Fruit fly (Drosophila melanogaster) whole organism, embryonic: ENCODE data around the gene CG4593.

Source experiments
- Bdp1 ChIP-seq: fragments of 200-800 bp; sonication (Bioruptor generic); optimal IDR thresholded peaks from 3 replicates; lab custom pipeline; 2016; ENCODE audit warnings: missing biosample characterization, missing genetic modification characterization
- CG12391 ChIP-seq: fragments of 200-800 bp; sonication (Bioruptor generic); optimal IDR thresholded peaks from 3 replicates; lab custom pipeline; 2018; ENCODE audit warnings: missing biosample characterization, mild to moderate bottlenecking, missing genetic modification characterization, moderate library complexity
- CG12659 ChIP-seq: fragments of 200-800 bp; sonication (Bioruptor generic); optimal IDR thresholded peaks from 3 replicates; lab custom pipeline; 2017; ENCODE audit warnings: mild to moderate bottlenecking, missing biosample characterization, missing genetic modification reagents, missing genetic modification characterization
- CG12769 ChIP-seq: fragments of 200-800 bp; sonication (Bioruptor generic); optimal IDR thresholded peaks from 2 replicates; lab custom pipeline; 2019; ENCODE audit warnings: missing biosample characterization, mild to moderate bottlenecking, missing genetic modification characterization, moderate library complexity
- CG14050 ChIP-seq: fragments of 200-800 bp; sonication (Bioruptor generic); IDR thresholded peaks from 3 replicates; pipeline ENCODE4 v1.3.6; 2022; ENCODE audit warnings: missing biosample characterization, missing genetic modification characterization
- CG15073 ChIP-seq: fragments of 200-800 bp; sonication (Bioruptor generic); optimal IDR thresholded peaks from 2 replicates; lab custom pipeline; 2016; ENCODE audit warnings: missing biosample characterization, missing genetic modification characterization
- CG15601 ChIP-seq: fragments of 200-800 bp; sonication (Bioruptor generic); optimal IDR thresholded peaks from 3 replicates; lab custom pipeline; 2019; ENCODE audit warnings: missing biosample characterization, mild to moderate bottlenecking, missing genetic modification characterization, moderate library complexity
- CG15696 ChIP-seq: fragments of 200-800 bp; sonication (Bioruptor generic); optimal IDR thresholded peaks from 2 replicates; lab custom pipeline; 2019; ENCODE audit warnings: missing biosample characterization, mild to moderate bottlenecking, missing genetic modification characterization, moderate library complexity
- CG17328 ChIP-seq: fragments of 200-800 bp; sonication (Bioruptor generic); IDR thresholded peaks from 2 replicates; pipeline ENCODE4 v1.3.6; 2022; ENCODE audit warnings: missing biosample characterization, missing genetic modification characterization
- CG17385 ChIP-seq: fragments of 200-800 bp; sonication (Bioruptor generic); optimal IDR thresholded peaks from 3 replicates; lab custom pipeline; 2018; ENCODE audit warnings: missing biosample characterization, mild to moderate bottlenecking, missing genetic modification characterization
- CG18476 ChIP-seq: fragments of 200-800 bp; sonication (Bioruptor generic); optimal IDR thresholded peaks from 2 replicates; lab custom pipeline; 2016; ENCODE audit warnings: missing biosample characterization, mild to moderate bottlenecking, missing genetic modification characterization
- CG30020 ChIP-seq: fragments of 200-800 bp; optimal IDR thresholded peaks from 2 replicates; lab custom pipeline; 2019; ENCODE audit warnings: missing biosample characterization, mild to moderate bottlenecking, missing genetic modification characterization, moderate library complexity
- CG3407 ChIP-seq: fragments of 200-800 bp; sonication (Bioruptor generic); optimal IDR thresholded peaks from 2 replicates; lab custom pipeline; 2018; ENCODE audit warnings: missing biosample characterization, mild to moderate bottlenecking, missing genetic modification characterization
- CG3726 ChIP-seq: fragments of 200-800 bp; sonication (Bioruptor generic); IDR thresholded peaks from 3 replicates; pipeline ENCODE4, ENCODE4 v1.3.6; 2022; ENCODE audit warnings: missing biosample characterization, missing genetic modification characterization
- CG4404 ChIP-seq: fragments of 200-800 bp; sonication (Bioruptor generic); IDR thresholded peaks from 2 replicates; pipeline ENCODE4 v1.3.6; 2022; ENCODE audit warnings: missing biosample characterization, missing genetic modification characterization
- CG6175 ChIP-seq: fragments of 200-800 bp; sonication (Bioruptor generic); IDR thresholded peaks from 3 replicates; pipeline ENCODE4 v1.3.6; 2022; ENCODE audit warnings: missing biosample characterization, missing genetic modification characterization
- CG6254 ChIP-seq: fragments of 200-800 bp; sonication (Bioruptor generic); optimal IDR thresholded peaks from 3 replicates; lab custom pipeline; 2017; ENCODE audit warnings: mild to moderate bottlenecking, missing biosample characterization, missing genetic modification reagents, missing genetic modification characterization
- CG6683 ChIP-seq: fragments of 200-800 bp; sonication (Bioruptor generic); optimal IDR thresholded peaks from 2 replicates; lab custom pipeline; 2017; ENCODE audit warnings: missing biosample characterization, mild to moderate bottlenecking, missing genetic modification characterization, missing genetic modification reagents
- CG7556 ChIP-seq: fragments of 200-800 bp; sonication (Bioruptor generic); optimal IDR thresholded peaks from 2 replicates; lab custom pipeline; 2017; ENCODE audit warnings: missing biosample characterization, mild to moderate bottlenecking, missing genetic modification characterization
- CG7963 ChIP-seq: fragments of 200-800 bp; sonication (Bioruptor generic); IDR thresholded peaks from 3 replicates; pipeline ENCODE4 v1.3.6; 2022; ENCODE audit warnings: missing biosample characterization, missing genetic modification characterization; ENCODE audit not compliant: partially characterized antibody
- CG8281 ChIP-seq: fragments of 200-800 bp; sonication (Bioruptor generic); optimal IDR thresholded peaks from 2 replicates; lab custom pipeline; 2018; ENCODE audit warnings: missing biosample characterization, mild to moderate bottlenecking, missing genetic modification characterization, moderate library complexity
- CG8924 ChIP-seq: fragments of 200-800 bp; optimal IDR thresholded peaks from 3 replicates; lab custom pipeline; 2019; ENCODE audit warnings: missing biosample characterization, mild to moderate bottlenecking, missing genetic modification characterization, moderate library complexity
- CG9876 ChIP-seq: fragments of 200-800 bp; sonication (Bioruptor generic); optimal IDR thresholded peaks from 2 replicates; lab custom pipeline; 2016; ENCODE audit warnings: missing biosample characterization, missing genetic modification characterization
- CTCF ChIP-seq: fragments of 200-800 bp; sonication (Bioruptor generic); optimal IDR thresholded peaks from 2 replicates; lab custom pipeline; 2017; ENCODE audit warnings: missing biosample characterization, mild to moderate bottlenecking, missing genetic modification characterization, moderate library complexity
- ERR ChIP-seq: fragments of 200-800 bp; sonication (Bioruptor generic); optimal IDR thresholded peaks from 2 replicates; lab custom pipeline; 2016; ENCODE audit warnings: missing biosample characterization, missing genetic modification characterization
- Gsc ChIP-seq: fragments of 200-800 bp; sonication (Bioruptor generic); IDR thresholded peaks from 2 replicates; pipeline ENCODE4 v1.3.6; 2022; ENCODE audit warnings: missing biosample characterization, missing genetic modification characterization
- HLH4C ChIP-seq: fragments of 200-800 bp; sonication (Bioruptor generic); IDR thresholded peaks from 3 replicates; pipeline ENCODE4 v1.3.6; 2022; ENCODE audit warnings: missing biosample characterization, missing genetic modification characterization; ENCODE audit not compliant: partially characterized antibody
- Hmx ChIP-seq: fragments of 200-800 bp; sonication (Bioruptor generic); optimal IDR thresholded peaks from 2 replicates; lab custom pipeline; 2016; ENCODE audit warnings: missing biosample characterization, missing genetic modification characterization
- Myb ChIP-seq: fragments of 200-800 bp; sonication (Bioruptor generic); optimal IDR thresholded peaks from 2 replicates; lab custom pipeline; 2016; ENCODE audit warnings: missing biosample characterization, missing genetic modification characterization
- Pdp1 ChIP-seq, 2 experiments: fragments of 200-800 bp; sonication (Bioruptor generic); optimal IDR thresholded peaks; 3 replicates each; lab custom pipeline; 2016; ENCODE audit warnings: missing biosample characterization in 2 of 2, missing genetic modification characterization in 2 of 2, mild to moderate bottlenecking in 1 of 2, moderate library complexity in 1 of 2
- Xrp1 ChIP-seq: fragments of 200-800 bp; sonication (Bioruptor generic); IDR thresholded peaks from 2 replicates; pipeline ENCODE4 v1.3.6; 2022; ENCODE audit warnings: missing biosample characterization, missing genetic modification characterization
- ash1 ChIP-seq: fragments of 200-800 bp; sonication (Bioruptor generic); optimal IDR thresholded peaks from 2 replicates; lab custom pipeline; 2018; ENCODE audit warnings: missing biosample characterization, mild to moderate bottlenecking, missing genetic modification characterization
- bab2 ChIP-seq: fragments of 200-800 bp; sonication (Bioruptor generic); optimal IDR thresholded peaks from 2 replicates; lab custom pipeline; 2016; ENCODE audit warnings: missing biosample characterization, missing genetic modification characterization
- chn ChIP-seq: fragments of 200-800 bp; sonication (Bioruptor generic); optimal IDR thresholded peaks from 2 replicates; lab custom pipeline; 2016; ENCODE audit warnings: missing biosample characterization, missing genetic modification characterization
- crol ChIP-seq: fragments of 200-800 bp; sonication (Bioruptor generic); IDR thresholded peaks from 2 replicates; pipeline ENCODE4 v1.3.6; 2022; ENCODE audit warnings: missing biosample characterization, missing genetic modification characterization
- da ChIP-seq: fragments of 200-800 bp; sonication (Bioruptor generic); optimal IDR thresholded peaks from 2 replicates; lab custom pipeline; 2016; ENCODE audit warnings: missing biosample characterization, missing genetic modification characterization
- fd64A ChIP-seq: fragments of 200-800 bp; sonication (Bioruptor generic); optimal IDR thresholded peaks from 3 replicates; lab custom pipeline; 2018; ENCODE audit warnings: missing biosample characterization, mild to moderate bottlenecking, missing genetic modification characterization
- gsb ChIP-seq: fragments of 200-800 bp; sonication (Bioruptor generic); IDR thresholded peaks from 2 replicates; pipeline ENCODE4 v1.3.6; 2022; ENCODE audit warnings: missing biosample characterization, missing genetic modification characterization
- insv ChIP-seq, 2 experiments: fragments of 200-800 bp; sonication (Bioruptor generic); optimal IDR thresholded peaks; 3 replicates each; lab custom pipeline; 2016 to 2018; ENCODE audit warnings: missing biosample characterization in 2 of 2, missing genetic modification characterization in 2 of 2
- lmd ChIP-seq: fragments of 200-800 bp; sonication (Bioruptor generic); IDR thresholded peaks from 2 replicates; pipeline ENCODE4 v1.3.6; 2022; ENCODE audit warnings: missing biosample characterization, missing genetic modification characterization
- pan ChIP-seq, 4 experiments: fragments of >200 bp in 3 of 4; fragments of 200-800 bp in 1 of 4; sonication (Bioruptor generic) in 1 of 4; optimal IDR thresholded peaks in 3 of 4; IDR thresholded peaks in 1 of 4; 2 replicates each; pipeline versions ENCODE4 v1.3.6 to Lab custom; 2017 to 2022; ENCODE audit warnings: missing biosample characterization in 2 of 4, missing genetic modification characterization in 2 of 4, mixed read lengths in 1 of 4
- peb ChIP-seq: fragments of 200-800 bp; sonication (Bioruptor generic); IDR thresholded peaks from 2 replicates; pipeline ENCODE4 v1.3.6; 2022; ENCODE audit warnings: missing biosample characterization, missing genetic modification characterization
- pfk ChIP-seq: fragments of 200-800 bp; sonication (Bioruptor generic); optimal IDR thresholded peaks from 2 replicates; lab custom pipeline; 2018; ENCODE audit warnings: missing biosample characterization, mild to moderate bottlenecking, missing genetic modification characterization, moderate library complexity
- prd ChIP-seq, 3 experiments: fragments of >200 bp in 2 of 3; fragments of 200-800 bp in 1 of 3; sonication (Bioruptor generic) in 1 of 3; optimal IDR thresholded peaks in 2 of 3; IDR thresholded peaks in 1 of 3; 2 replicates in 2 of 3; 3 replicates in 1 of 3; pipeline versions ENCODE4 v1.3.6 to Lab custom; 2017 to 2022; ENCODE audit warnings: missing biosample characterization in 1 of 3, missing genetic modification characterization in 1 of 3
- ro ChIP-seq: fragments of 200-800 bp; sonication (Bioruptor generic); IDR thresholded peaks from 2 replicates; pipeline ENCODE4 v1.3.6; 2022; ENCODE audit warnings: missing biosample characterization, missing genetic modification characterization
- tll ChIP-seq, 2 experiments: fragments of 200-800 bp in 1 of 2; fragments of >200 bp in 1 of 2; sonication (Bioruptor generic) in 1 of 2; optimal IDR thresholded peaks; 2 replicates each; lab custom pipeline; 2017 to 2019; ENCODE audit warnings: missing biosample characterization in 2 of 2, missing genetic modification characterization in 2 of 2, mild to moderate bottlenecking in 1 of 2, moderate library complexity in 1 of 2
- vvl ChIP-seq: fragments of 200-800 bp; sonication (Bioruptor generic); IDR thresholded peaks from 2 replicates; pipeline ENCODE4 v1.3.6; 2022; ENCODE audit warnings: missing biosample characterization, missing genetic modification characterization
- z ChIP-seq: fragments of 200-800 bp; sonication (Bioruptor generic); IDR thresholded peaks from 3 replicates; pipeline ENCODE4 v1.3.6; 2022; ENCODE audit warnings: missing biosample characterization, missing genetic modification characterization

Gene CG4593

dm6 chrX:6997653-6998491 lies 15.8 kb upstream of the CG4593 start (continued):
- TF ChIP-seq ash1 (GFP tag; lab: Kevin White, UChicago), result no peak
- no peak for TF ChIP-seq CG18476 (GFP tag; lab: Kevin White, UChicago)
- no peak for TF ChIP-seq vvl (GFP tag; lab: Robert Waterston, UW)
- no peak for TF ChIP-seq CG3726 (GFP tag; lab: Robert Waterston, UW)
- TF ChIP-seq z, result peak; percentile 67; the same call in 2 of the 3 replicates
- TF ChIP-seq HLH4C, result no peak
- TF ChIP-seq insv (GFP tag; optimal IDR thresholded peaks at IDR 0.05; lab: Kevin White, UChicago), result no peak
- TF ChIP-seq prd (optimal IDR thresholded peaks at IDR 0.05; lab: Kevin White, UChicago), result no peak
- TF ChIP-seq prd (GFP tag; IDR thresholded peaks at IDR 0.05; lab: Robert Waterston, UW), result peak; percentile 37; the same call in 1 of the 3 replicates
- no peak for TF ChIP-seq CG17385 (GFP tag; lab: Kevin White, UChicago)
- TF ChIP-seq Hmx (GFP tag; lab: Kevin White, UChicago), result no peak
- peak; percentile 51 for TF ChIP-seq pfk (GFP tag; lab: Kevin White, UChicago)
- no peak for TF ChIP-seq peb (GFP tag; lab: Robert Waterston, UW)
- no peak for TF ChIP-seq CG6683 (GFP tag; lab: Kevin White, UChicago)
- TF ChIP-seq lmd, result 0 out of 2 replicates have a peak, but pooled peaks have one; percentile 14
- no peak for TF ChIP-seq Myb
- TF ChIP-seq fd64A, result no peak
- TF ChIP-seq CG9876 (GFP tag; lab: Kevin White, UChicago), result no peak
- peak; percentile 7 for TF ChIP-seq CG15696
- TF ChIP-seq CG30020 (tag; lab: Kevin White, UChicago), result no peak
- TF ChIP-seq CG6175 (GFP tag; lab: Robert Waterston, UW), result no peak
- TF ChIP-seq CG4404 (GFP tag; lab: Robert Waterston, UW), result no peak
- no peak for TF ChIP-seq gsb (GFP tag; lab: Robert Waterston, UW)
- peak; percentile 22; the same call in 1 of the 2 replicates for TF ChIP-seq CG17328 (GFP tag; lab: Robert Waterston, UW)
- TF ChIP-seq Bdp1 (GFP tag; lab: Kevin White, UChicago), result no peak
- TF ChIP-seq CG12659 (GFP tag; lab: Kevin White, UChicago), result no peak
- TF ChIP-seq Pdp1 (GFP tag; optimal IDR thresholded peaks at IDR 0.05; lab: Kevin White, UChicago), result no peak
- TF ChIP-seq CTCF (GFP tag; lab: Kevin White, UChicago), result no peak
- TF ChIP-seq CG8281, result no peak
- TF ChIP-seq CG3407 (GFP tag; lab: Kevin White, UChicago), result no peak
- no peak for TF ChIP-seq da (GFP tag; lab: Kevin White, UChicago)
- peak; percentile 6 for TF ChIP-seq chn (GFP tag; lab: Kevin White, UChicago)
- no peak for TF ChIP-seq CG12769 (tag; lab: Kevin White, UChicago)
- TF ChIP-seq tll (GFP tag; optimal IDR thresholded peaks at IDR 0.05; lab: Kevin White, UChicago), result no peak
- TF ChIP-seq CG15601, result peak; percentile 55
- TF ChIP-seq Xrp1, result peak; percentile 47; the same call in 1 of the 2 replicates
- no peak for TF ChIP-seq CG7963 (GFP tag; lab: Robert Waterston, UW)
- TF ChIP-seq CG14050 (GFP tag; lab: Robert Waterston, UW), result no peak
- TF ChIP-seq crol (GFP tag; lab: Robert Waterston, UW), result peak; percentile 47
- peak; percentile 8 for TF ChIP-seq bab2 (GFP tag; lab: Kevin White, UChicago)
- TF ChIP-seq pan (optimal IDR thresholded peaks at IDR 0.05; lab: Kevin White, UChicago), result no peak
- TF ChIP-seq pan (GFP tag; optimal IDR thresholded peaks at IDR 0.05 in 1 of 2, IDR thresholded peaks at IDR 0.05 in 1 of 2), result peak in 1 of 2 experiments; percentile 5
- TF ChIP-seq ro (GFP tag; lab: Robert Waterston, UW), result no peak
- TF ChIP-seq CG6254 (GFP tag; lab: Kevin White, UChicago), result peak; percentile 33
- TF ChIP-seq CG12391 (tag; lab: Kevin White, UChicago), result peak; percentile 54
- no peak for TF ChIP-seq CG8924 (tag; lab: Kevin White, UChicago)
- TF ChIP-seq CG15073 (GFP tag; lab: Kevin White, UChicago), result no peak
- no peak for TF ChIP-seq ERR (GFP tag; lab: Kevin White, UChicago)
- TF ChIP-seq Gsc (GFP tag; lab: Robert Waterston, UW), result no peak
- TF ChIP-seq CG7556 (GFP tag; lab: Kevin White, UChicago), result peak; percentile 13
